Fruit fly (Drosophila melanogaster): Measurements from ENCODE around the gene Sras.

dm6 chr3L:5556195-5556594, 7.4 kb upstream of the Sras start:
- TF ChIP-seq bab1 (GFP tag; optimal IDR thresholded peaks at IDR 0.05), result no peak
- TF ChIP-seq kay (GFP tag; ENCODE audit: borderline replicate concordance), result no peak
- TF ChIP-seq CG1620 (GFP tag; optimal IDR thresholded peaks at IDR 0.05), result no peak
- TF ChIP-seq Crg-1 (GFP tag; optimal IDR thresholded peaks at IDR 0.05), result no peak
- TF ChIP-seq CG7045 (GFP tag; optimal IDR thresholded peaks at IDR 0.05), result no peak
- no peak for TF ChIP-seq toe (GFP tag; optimal IDR thresholded peaks at IDR 0.05)

Data from whole organism, adult.